Worm (Caenorhabditis elegans) whole organism, L3 larva: ENCODE measurements around the gene alh-9.

ENCODE experiments used
- R02D3.7 ChIP-seq: fragments of 150-350 bp; optimal IDR thresholded peaks from 2 replicates; lab custom pipeline; 2014; ENCODE audit warnings: missing biosample characterization, missing genetic modification characterization
- ZK546.5 ChIP-seq: sonication (generic microtip); optimal IDR thresholded peaks from 2 replicates; lab custom pipeline; 2017; ENCODE audit warnings: missing biosample characterization, missing genetic modification characterization
- aly-2 ChIP-seq: fragments of 150-350 bp; optimal IDR thresholded peaks from 2 replicates; lab custom pipeline; 2014; ENCODE audit warnings: missing biosample characterization, missing genetic modification characterization
- ama-1 ChIP-seq: fragments of 150-350 bp; optimal IDR thresholded peaks from 2 replicates; lab custom pipeline; 2018
- ceh-16 ChIP-seq: sonication (generic microtip); optimal IDR thresholded peaks from 2 replicates; lab custom pipeline; 2017; ENCODE audit warnings: missing biosample characterization, missing genetic modification characterization
- ceh-28 ChIP-seq: fragments of 150-350 bp; optimal IDR thresholded peaks from 2 replicates; lab custom pipeline; 2014; ENCODE audit warnings: missing biosample characterization, missing genetic modification reagents, missing genetic modification characterization
- ceh-82 ChIP-seq: fragments of 150-350 bp; optimal IDR thresholded peaks from 2 replicates; lab custom pipeline; 2014; ENCODE audit warnings: missing biosample characterization, missing genetic modification characterization
- ceh-9 ChIP-seq: sonication (generic microtip); optimal IDR thresholded peaks from 2 replicates; lab custom pipeline; 2018; ENCODE audit warnings: missing biosample characterization, missing genetic modification characterization
- daf-12 ChIP-seq: fragments of 150-350 bp; optimal IDR thresholded peaks from 2 replicates; lab custom pipeline; 2014; ENCODE audit warnings: missing biosample characterization, missing genetic modification reagents, missing genetic modification characterization
- egl-27 ChIP-seq: sonication (generic microtip); optimal IDR thresholded peaks from 4 replicates; lab custom pipeline; 2017; ENCODE audit warnings: missing biosample characterization, missing genetic modification reagents, missing genetic modification characterization
- egl-5 ChIP-seq: fragments of 150-350 bp; optimal IDR thresholded peaks from 2 replicates; lab custom pipeline; 2017; ENCODE audit warnings: missing biosample characterization, missing genetic modification reagents, missing genetic modification characterization, inconsistent platforms
- elt-1 ChIP-seq: fragments of 150-350 bp; optimal IDR thresholded peaks from 2 replicates; lab custom pipeline; 2014; ENCODE audit warnings: missing biosample characterization, missing genetic modification characterization
- elt-2 ChIP-seq: sonication (generic microtip); optimal IDR thresholded peaks from 2 replicates; lab custom pipeline; 2016; ENCODE audit warnings: missing genetic modification reagents, mild to moderate bottlenecking, missing genetic modification characterization, missing compliant biosample characterization
- elt-3 ChIP-seq, 3 experiments: fragments of 150-350 bp in 1 of 3; sonication (generic microtip) in 2 of 3; optimal IDR thresholded peaks; 2 replicates in 2 of 3; 4 replicates in 1 of 3; lab custom pipeline; 2014 to 2017; ENCODE audit warnings: missing biosample characterization in 3 of 3, missing genetic modification characterization in 3 of 3
- eor-1 ChIP-seq, 2 experiments: fragments of 150-350 bp; optimal IDR thresholded peaks; 2 replicates each; lab custom pipeline; 2014 to 2018; ENCODE audit warnings: missing biosample characterization in 2 of 2, missing genetic modification characterization in 2 of 2
- fkh-10 ChIP-seq: sonication (generic microtip); optimal IDR thresholded peaks from 2 replicates; lab custom pipeline; 2017; ENCODE audit warnings: missing biosample characterization, missing genetic modification reagents, missing genetic modification characterization
- fkh-2 ChIP-seq: fragments of 150-350 bp; optimal IDR thresholded peaks from 2 replicates; lab custom pipeline; 2014; ENCODE audit warnings: missing biosample characterization, missing genetic modification reagents, missing genetic modification characterization
- fos-1 ChIP-seq: fragments of 150-350 bp; optimal IDR thresholded peaks from 2 replicates; lab custom pipeline; 2014; ENCODE audit warnings: missing biosample characterization, missing genetic modification characterization
- hmg-11 ChIP-seq: sonication (generic microtip); optimal IDR thresholded peaks from 2 replicates; lab custom pipeline; 2016; ENCODE audit warnings: missing genetic modification characterization, missing compliant biosample characterization
- jun-1 ChIP-seq: fragments of 150-350 bp; optimal IDR thresholded peaks from 2 replicates; lab custom pipeline; 2014; ENCODE audit warnings: missing biosample characterization, missing genetic modification reagents, missing genetic modification characterization
- lin-15B ChIP-seq: fragments of 150-350 bp; optimal IDR thresholded peaks from 2 replicates; lab custom pipeline; 2014; ENCODE audit warnings: missing biosample characterization, missing genetic modification characterization
- lin-39 ChIP-seq: fragments of 150-350 bp; optimal IDR thresholded peaks from 2 replicates; lab custom pipeline; 2018; ENCODE audit warnings: missing biosample characterization, missing genetic modification reagents, missing genetic modification characterization
- lsy-12 ChIP-seq: sonication (generic microtip); optimal IDR thresholded peaks from 2 replicates; lab custom pipeline; 2016; ENCODE audit warnings: mild to moderate bottlenecking, missing genetic modification characterization, missing compliant biosample characterization
- mdl-1 ChIP-seq: fragments of 150-350 bp; optimal IDR thresholded peaks from 2 replicates; lab custom pipeline; 2014; ENCODE audit warnings: missing biosample characterization, missing genetic modification characterization
- mml-1 ChIP-seq: fragments of 150-350 bp; sonication (generic microtip); optimal IDR thresholded peaks from 3 replicates; lab custom pipeline; 2014; ENCODE audit warnings: missing biosample characterization, missing genetic modification characterization
- nfya-1 ChIP-seq: sonication (generic microtip); optimal IDR thresholded peaks from 2 replicates; lab custom pipeline; 2017; ENCODE audit warnings: missing genetic modification characterization, mild to moderate bottlenecking, missing compliant biosample characterization, antibody characterized with exemption, moderate library complexity; ENCODE audit not compliant: insufficient read depth
- nhr-11 ChIP-seq: fragments of 150-350 bp; optimal IDR thresholded peaks from 2 replicates; lab custom pipeline; 2014; ENCODE audit warnings: missing biosample characterization, missing genetic modification characterization
- nhr-12 ChIP-seq: fragments of 150-350 bp; optimal IDR thresholded peaks from 2 replicates; lab custom pipeline; 2014; ENCODE audit warnings: missing biosample characterization, missing genetic modification characterization
- nhr-23 ChIP-seq: fragments of 150-350 bp; optimal IDR thresholded peaks from 2 replicates; lab custom pipeline; 2014; ENCODE audit warnings: missing biosample characterization, missing genetic modification reagents, missing genetic modification characterization
- nhr-237 ChIP-seq: fragments of 150-350 bp; optimal IDR thresholded peaks from 2 replicates; lab custom pipeline; 2014; ENCODE audit warnings: missing biosample characterization, missing genetic modification characterization
- nhr-25 ChIP-seq: sonication (generic microtip); optimal IDR thresholded peaks from 2 replicates; lab custom pipeline; 2017; ENCODE audit warnings: missing biosample characterization, missing genetic modification characterization
- nhr-28 ChIP-seq: fragments of 150-350 bp; optimal IDR thresholded peaks from 2 replicates; lab custom pipeline; 2014; ENCODE audit warnings: missing biosample characterization, missing genetic modification characterization
- nhr-43 ChIP-seq: sonication (generic microtip); optimal IDR thresholded peaks from 2 replicates; lab custom pipeline; 2016; ENCODE audit warnings: mild to moderate bottlenecking, missing genetic modification characterization, missing compliant biosample characterization; ENCODE audit not compliant: poor library complexity, severe bottlenecking
- nhr-67 ChIP-seq: fragments of 150-350 bp; optimal IDR thresholded peaks from 2 replicates; lab custom pipeline; 2014; ENCODE audit warnings: missing biosample characterization, missing genetic modification characterization
- nhr-76 ChIP-seq: fragments of 150-350 bp; sonication (generic microtip); optimal IDR thresholded peaks from 5 replicates; lab custom pipeline; 2014; ENCODE audit warnings: missing biosample characterization, missing genetic modification characterization
- nhr-77 ChIP-seq: fragments of 150-350 bp; optimal IDR thresholded peaks from 2 replicates; lab custom pipeline; 2014; ENCODE audit warnings: missing biosample characterization, missing genetic modification characterization
- pqm-1 ChIP-seq: fragments of 150-350 bp; optimal IDR thresholded peaks from 2 replicates; lab custom pipeline; 2017; ENCODE audit warnings: missing biosample characterization, missing genetic modification characterization, inconsistent platforms
- sea-2 ChIP-seq: fragments of 150-350 bp; sonication (generic microtip); optimal IDR thresholded peaks from 4 replicates; lab custom pipeline; 2014; ENCODE audit warnings: missing biosample characterization, missing genetic modification reagents, missing genetic modification characterization
- skn-1 ChIP-seq: fragments of 150-350 bp; optimal IDR thresholded peaks from 2 replicates; lab custom pipeline; 2014; ENCODE audit warnings: missing biosample characterization, missing genetic modification characterization
- snpc-4 ChIP-seq: fragments of 150-350 bp; optimal IDR thresholded peaks from 2 replicates; lab custom pipeline; 2014; ENCODE audit warnings: missing biosample characterization, missing genetic modification characterization
- tbx-2 ChIP-seq: sonication (generic microtip); optimal IDR thresholded peaks from 2 replicates; lab custom pipeline; 2016; ENCODE audit warnings: mild to moderate bottlenecking, missing genetic modification characterization, missing compliant biosample characterization
- unc-39 ChIP-seq: sonication (generic microtip); optimal IDR thresholded peaks from 4 replicates; lab custom pipeline; 2017; ENCODE audit warnings: missing biosample characterization, missing genetic modification characterization
- unc-62 ChIP-seq: fragments of 150-350 bp; sonication (generic microtip); optimal IDR thresholded peaks from 4 replicates; lab custom pipeline; 2014; ENCODE audit warnings: missing biosample characterization, missing genetic modification reagents, missing genetic modification characterization
- zag-1 ChIP-seq: fragments of 150-350 bp; optimal IDR thresholded peaks from 2 replicates; lab custom pipeline; 2014; ENCODE audit warnings: missing biosample characterization, missing genetic modification characterization
- ztf-11 ChIP-seq: fragments of 150-350 bp; optimal IDR thresholded peaks from 2 replicates; lab custom pipeline; 2014; ENCODE audit warnings: missing biosample characterization, missing genetic modification characterization
- ztf-4 ChIP-seq: fragments of 150-350 bp; optimal IDR thresholded peaks from 2 replicates; lab custom pipeline; 2014; ENCODE audit warnings: missing biosample characterization, missing genetic modification characterization

Gene alh-9

DNA sequence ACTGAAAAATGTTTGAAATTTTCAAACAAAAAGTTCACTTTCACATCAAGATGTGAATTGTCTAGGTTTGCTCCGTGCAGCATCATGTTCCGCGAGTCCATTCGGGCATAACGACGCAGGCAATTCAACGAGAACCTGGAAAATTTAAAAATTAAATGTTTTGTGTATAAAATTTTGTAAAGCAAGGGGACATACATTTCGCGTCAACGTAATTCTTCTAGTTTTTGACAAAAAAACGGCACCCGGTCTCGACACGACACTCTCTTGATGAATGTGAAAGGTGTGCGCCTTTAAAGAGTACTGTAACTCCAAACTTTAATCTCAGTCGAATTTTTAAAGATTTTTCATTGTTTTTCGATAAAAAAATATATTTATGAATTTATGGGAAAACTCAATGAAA lies 21.8 kb upstream of the alh-9 start, which contains the start of gene R12B2.6:
TSS of gene R12B2.6 (minus strand) at position 101 of the 400 bp plus-strand sequence.
- TF ChIP-seq fkh-10 (no peak), snpc-4 (tag; lab: Kevin White, UChicago) (no peak), egl-5 (tag; lab: Kevin White, UChicago) (no peak), unc-62 (GFP tag; lab: Kevin White, UChicago) (no peak), pqm-1 (tag; lab: Kevin White, UChicago) (no peak), fkh-2 (no peak), nfya-1 (tag; lab: Kevin White, UChicago) (no peak), ztf-11 (tag; lab: Kevin White, UChicago) (no peak), ama-1 (lab: Kevin White, UChicago) (no peak)
- TF ChIP-seq, all 47 proteins: peak for 0

ce11 chrIII:5834663-5835062 lies 21.2 kb upstream of the alh-9 start:
- TF ChIP-seq nhr-23 (tag; lab: Kevin White, UChicago) (no peak), ceh-9 (tag; lab: Kevin White, UChicago) (no peak), nhr-25 (no peak), zag-1 (tag; lab: Kevin White, UChicago) (no peak), nhr-67 (tag; lab: Kevin White, UChicago) (no peak), nhr-28 (tag; lab: Kevin White, UChicago) (no peak), egl-27 (tag; lab: Kevin White, UChicago) (no peak), ceh-16 (no peak), ama-1 (lab: Kevin White, UChicago) (no peak), pqm-1 (tag; lab: Kevin White, UChicago) (no peak)

ce11 chrIII:5835163-5835871 lies 20.5 kb upstream of the alh-9 start:
- TF ChIP-seq mml-1 (tag; lab: Kevin White, UChicago), result no peak
- TF ChIP-seq egl-5 (tag; lab: Kevin White, UChicago), result no peak
- TF ChIP-seq mdl-1 (tag; lab: Kevin White, UChicago), result no peak
- no peak for TF ChIP-seq eor-1 (tag; optimal IDR thresholded peaks at IDR 0.05; lab: Kevin White, UChicago)
- no peak for TF ChIP-seq fkh-10
- TF ChIP-seq lsy-12 (tag; lab: Kevin White, UChicago), result peak; percentile 12
- TF ChIP-seq zag-1 (tag; lab: Kevin White, UChicago), result no peak
- TF ChIP-seq nhr-12 (tag; lab: Kevin White, UChicago), result no peak
- no peak for TF ChIP-seq ZK546.5 (tag; lab: Kevin White, UChicago)
- peak in 2 of 3 experiments; percentile 78 to 88 for TF ChIP-seq elt-3 (tag; optimal IDR thresholded peaks at IDR 0.05; lab: Kevin White, UChicago)
- TF ChIP-seq nhr-25, result no peak
- no peak for TF ChIP-seq fos-1 (tag; lab: Kevin White, UChicago)
- no peak for TF ChIP-seq nhr-76 (tag; lab: Kevin White, UChicago)
- peak; percentile 65 for TF ChIP-seq lin-39 (tag; lab: Kevin White, UChicago)
- no peak for TF ChIP-seq ceh-28 (tag; lab: Kevin White, UChicago)
- peak; percentile 88 for TF ChIP-seq elt-2
- TF ChIP-seq snpc-4 (tag; lab: Kevin White, UChicago), result no peak
- TF ChIP-seq daf-12 (tag; lab: Kevin White, UChicago), result no peak
- TF ChIP-seq nhr-237 (tag; lab: Kevin White, UChicago), result no peak
- peak; percentile 65 for TF ChIP-seq nhr-43
- TF ChIP-seq ceh-9 (tag; lab: Kevin White, UChicago), result no peak
- peak; percentile 68 for TF ChIP-seq nhr-23 (tag; lab: Kevin White, UChicago)
- TF ChIP-seq elt-1 (tag; lab: Kevin White, UChicago), result no peak
- no peak for TF ChIP-seq nhr-77 (tag; lab: Kevin White, UChicago)
- TF ChIP-seq unc-62 (GFP tag; lab: Kevin White, UChicago), result no peak
- TF ChIP-seq R02D3.7, result no peak
- TF ChIP-seq egl-27 (tag; lab: Kevin White, UChicago), result no peak
- TF ChIP-seq hmg-11 (tag; lab: Kevin White, UChicago), result no peak
- no peak for TF ChIP-seq nhr-67 (tag; lab: Kevin White, UChicago)
- peak; percentile 54 for TF ChIP-seq pqm-1 (tag; lab: Kevin White, UChicago)
- TF ChIP-seq sea-2 (GFP tag; lab: Kevin White, UChicago), result no peak
- peak; percentile 15 for TF ChIP-seq nfya-1 (tag; lab: Kevin White, UChicago)
- TF ChIP-seq nhr-28 (tag; lab: Kevin White, UChicago), result no peak
- TF ChIP-seq unc-39, result no peak
- no peak for TF ChIP-seq tbx-2
- TF ChIP-seq ceh-16, result no peak
- TF ChIP-seq ztf-4, result no peak
- no peak for TF ChIP-seq ceh-82 (tag; lab: Kevin White, UChicago)
- TF ChIP-seq ztf-11 (tag; lab: Kevin White, UChicago), result no peak
- peak; percentile 20 for TF ChIP-seq ama-1 (lab: Kevin White, UChicago)
- no peak for TF ChIP-seq aly-2 (tag; lab: Kevin White, UChicago)
- no peak for TF ChIP-seq skn-1 (tag; lab: Kevin White, UChicago)
- TF ChIP-seq nhr-11 (tag; lab: Kevin White, UChicago), result no peak
- no peak for TF ChIP-seq jun-1 (tag; lab: Kevin White, UChicago)
- no peak for TF ChIP-seq lin-15B
